Worm (Caenorhabditis elegans): ENCODE results near the gene F55C12.19.
"Not testable (repeated sequence)": the region's sequence is repeated elsewhere in the genome, so short reads cannot be mapped to it uniquely, and the experiment has no call there.

F55C12.19 gene

ce11 chrII:5873564-5874070 is 7.7 kb downstream of the F55C12.19 start, which contains the start of gene tex-2 (continued):
- TF ChIP-seq nhr-25 (tag; optimal IDR thresholded peaks at IDR 0.05; ENCODE audit: borderline replicate concordance, insufficient read depth) (no peak), daf-16 (GFP tag; optimal IDR thresholded peaks at IDR 0.05) (no peak), daf-16 (tag; optimal IDR thresholded peaks at IDR 0.05) (peak; percentile 64)

- peak; percentile 54 for TF ChIP-seq dve-1 (tag; optimal IDR thresholded peaks at IDR 0.05; ENCODE audit: insufficient read depth)
- TF ChIP-seq aha-1 (tag): peak; percentile 75
- TF ChIP-seq daf-12 (tag; optimal IDR thresholded peaks at IDR 0.05): no peak
- TF ChIP-seq T26A8.4 (GFP tag; IDR thresholded peaks at IDR 0.05): no peak
- no peak for TF ChIP-seq Y105C5A.15 (GFP tag; IDR thresholded peaks at IDR 0.05)
- peak; percentile 69 for TF ChIP-seq nhr-28 (tag; optimal IDR thresholded peaks at IDR 0.05)
- TF ChIP-seq pha-4 (GFP tag; IDR thresholded peaks at IDR 0.05): no peak
- TF ChIP-seq pha-4 (tag; optimal IDR thresholded peaks at IDR 0.05): peak; percentile 4
- TF ChIP-seq mdl-1 (tag; optimal IDR thresholded peaks at IDR 0.05): peak in 1 of 2 experiments; percentile 28
- TF ChIP-seq hlh-30 (tag; optimal IDR thresholded peaks at IDR 0.05; ENCODE audit: insufficient read depth): peak; percentile 88
- TF ChIP-seq lsy-2 (tag; optimal IDR thresholded peaks at IDR 0.05): peak in 1 of 2 experiments; percentile 11
- TF ChIP-seq lin-29 (GFP tag; IDR thresholded peaks at IDR 0.05): no peak
- no peak for TF ChIP-seq daf-16 (GFP tag; optimal IDR thresholded peaks at IDR 0.05)
- peak; percentile 49 for TF ChIP-seq daf-16 (tag; optimal IDR thresholded peaks at IDR 0.05)
- TF ChIP-seq mxl-2 (GFP tag; conservative IDR thresholded peaks at IDR 0.05): no peak
- TF ChIP-seq tra-1 (GFP tag; IDR thresholded peaks at IDR 0.05): no peak
- TF ChIP-seq nhr-77 (tag; optimal IDR thresholded peaks at IDR 0.05): peak; percentile 17
- no peak for TF ChIP-seq set-16 (GFP tag; IDR thresholded peaks at IDR 0.05)
- TF ChIP-seq ceh-62 (tag; optimal IDR thresholded peaks at IDR 0.05): no peak
- peak; percentile 24 for TF ChIP-seq mes-2 (tag; optimal IDR thresholded peaks at IDR 0.05; ENCODE audit: poor library complexity, severe bottlenecking)
Measured at ce11 chrII:5874130-5874529, 8.2 kb downstream of the F55C12.19 start.

ce11 chrII:5876053-5876452 is 10.1 kb downstream of the F55C12.19 start, which contains the start of gene F55C12.6:
Gene F55C12.6, minus strand, starts transcription at chrII:5876153.
- no peak for TF ChIP-seq daf-19 (GFP tag; conservative IDR thresholded peaks at IDR 0.05)
- TF ChIP-seq daf-16 (GFP tag; optimal IDR thresholded peaks at IDR 0.05): no peak
- peak; percentile 52 for TF ChIP-seq daf-16 (tag; optimal IDR thresholded peaks at IDR 0.05)
- no peak for TF ChIP-seq nhr-48 (tag; optimal IDR thresholded peaks at IDR 0.05)

ce11 chrII:5876511-5876910 is 10.6 kb downstream of the F55C12.19 start, which contains the start of gene F55C12.2:
Gene F55C12.2, plus strand, starts transcription at chrII:5876811.
- not testable (repeated sequence) for TF ChIP-seq ctbp-1 (GFP tag; IDR thresholded peaks at IDR 0.05); unc-39 (tag; optimal IDR thresholded peaks at IDR 0.05); ceh-82 (tag; optimal IDR thresholded peaks at IDR 0.05)

- no peak for TF ChIP-seq T26A8.4 (GFP tag; IDR thresholded peaks at IDR 0.05)
- peak; percentile 30 for TF ChIP-seq nhr-28 (tag; optimal IDR thresholded peaks at IDR 0.05)
- no peak for TF ChIP-seq Y5F2A.4 (GFP tag; optimal IDR thresholded peaks at IDR 0.05)
- TF ChIP-seq hlh-30 (tag; optimal IDR thresholded peaks at IDR 0.05; ENCODE audit: insufficient read depth): peak; percentile 24
Measured at ce11 chrII:5880677-5881076, 14.7 kb downstream of the F55C12.19 start.

ce11 chrII:5884252-5884651 is 18.3 kb downstream of the F55C12.19 start, which contains the start of gene rfip-1:
Gene rfip-1, plus strand, starts transcription at chrII:5884552.
- TF ChIP-seq T26A8.4 (GFP tag; IDR thresholded peaks at IDR 0.05) (no peak), unc-130 (GFP tag; optimal IDR thresholded peaks at IDR 0.05) (no peak), daf-19 (GFP tag; conservative IDR thresholded peaks at IDR 0.05) (no peak), duxl-1 (tag; optimal IDR thresholded peaks at IDR 0.05; ENCODE audit: poor library complexity) (no peak), unc-39 (tag; optimal IDR thresholded peaks at IDR 0.05) (no peak), F37D6.2 (tag; optimal IDR thresholded peaks at IDR 0.05) (no peak), nhr-102 (tag; optimal IDR thresholded peaks at IDR 0.05) (no peak), mdt-29 (GFP tag; IDR thresholded peaks at IDR 0.05) (no peak), zip-11 (GFP tag; IDR thresholded peaks at IDR 0.05) (no peak), mep-1 (tag; optimal IDR thresholded peaks at IDR 0.05) (no peak), F10B5.3 (tag; optimal IDR thresholded peaks at IDR 0.05) (no peak), lin-39 (tag; optimal IDR thresholded peaks at IDR 0.05) (no peak)

All from whole organism, L4 larva.